Worm (Caenorhabditis elegans) whole organism, L2 larva: ENCODE data around the gene his-7.

Experiments used
- C34F6.9 ChIP-seq: fragments of 150-350 bp; optimal IDR thresholded peaks from 2 replicates; lab custom pipeline; 2014; ENCODE audit warnings: missing biosample characterization, missing genetic modification characterization
- F13H6.1 ChIP-seq: sonication (generic microtip); optimal IDR thresholded peaks from 2 replicates; lab custom pipeline; 2016; ENCODE audit warnings: missing genetic modification characterization, missing compliant biosample characterization
- R02D3.7 ChIP-seq: fragments of 150-350 bp; optimal IDR thresholded peaks from 2 replicates; lab custom pipeline; 2014; ENCODE audit warnings: missing biosample characterization, missing genetic modification characterization
- Y55F3AM.14 ChIP-seq: fragments of 200-800 bp; sonication (Bioruptor generic); optimal IDR thresholded peaks from 2 replicates; lab custom pipeline; 2018; ENCODE audit warnings: mild to moderate bottlenecking, missing genetic modification characterization, missing compliant biosample characterization
- alr-1 ChIP-seq: fragments of 150-350 bp; optimal IDR thresholded peaks from 2 replicates; lab custom pipeline; 2014; ENCODE audit warnings: missing biosample characterization, missing genetic modification characterization
- aly-2 ChIP-seq: fragments of 150-350 bp; optimal IDR thresholded peaks from 2 replicates; lab custom pipeline; 2014; ENCODE audit warnings: missing biosample characterization, missing genetic modification characterization
- blmp-1 ChIP-seq: sonication (generic microtip); optimal IDR thresholded peaks from 2 replicates; lab custom pipeline; 2017; ENCODE audit warnings: missing genetic modification characterization, mild to moderate bottlenecking, missing compliant biosample characterization, antibody characterized with exemption, moderate library complexity; ENCODE audit not compliant: insufficient read depth
- ceh-16 ChIP-seq: fragments of 150-350 bp; optimal IDR thresholded peaks from 2 replicates; lab custom pipeline; 2014; ENCODE audit warnings: missing biosample characterization, missing genetic modification characterization
- ceh-82 ChIP-seq: fragments of 150-350 bp; optimal IDR thresholded peaks from 2 replicates; lab custom pipeline; 2014; ENCODE audit warnings: missing biosample characterization, missing genetic modification characterization
- egl-27 ChIP-seq: sonication (generic microtip); optimal IDR thresholded peaks from 3 replicates; lab custom pipeline; 2017; ENCODE audit warnings: missing biosample characterization, missing genetic modification reagents, missing genetic modification characterization
- elt-1 ChIP-seq: fragments of 150-350 bp; optimal IDR thresholded peaks from 2 replicates; lab custom pipeline; 2014; ENCODE audit warnings: missing biosample characterization, missing genetic modification characterization
- elt-3 ChIP-seq: sonication (generic microtip); optimal IDR thresholded peaks from 2 replicates; lab custom pipeline; 2017; ENCODE audit warnings: missing biosample characterization, missing genetic modification characterization
- fos-1 ChIP-seq: fragments of 150-350 bp; optimal IDR thresholded peaks from 2 replicates; lab custom pipeline; 2014; ENCODE audit warnings: missing biosample characterization, missing genetic modification characterization
- lin-11 ChIP-seq: fragments of 150-350 bp; sonication (generic microtip); optimal IDR thresholded peaks from 2 replicates; lab custom pipeline; 2014; ENCODE audit warnings: missing biosample characterization, missing genetic modification characterization, inconsistent platforms, mixed read lengths
- lin-13 ChIP-seq: fragments of 150-350 bp; optimal IDR thresholded peaks from 2 replicates; lab custom pipeline; 2014; ENCODE audit warnings: missing biosample characterization, missing genetic modification reagents, missing genetic modification characterization
- lin-39 ChIP-seq: fragments of 150-350 bp; optimal IDR thresholded peaks from 2 replicates; lab custom pipeline; 2014; ENCODE audit warnings: missing biosample characterization, missing genetic modification reagents, missing genetic modification characterization
- lsy-2 ChIP-seq, 2 experiments: fragments of 150-350 bp in 1 of 2; sonication (generic microtip) in 1 of 2; optimal IDR thresholded peaks; 2 replicates each; lab custom pipeline; 2014 to 2017; ENCODE audit warnings: missing biosample characterization in 2 of 2, missing genetic modification characterization in 2 of 2
- mab-5 ChIP-seq: fragments of 150-350 bp; optimal IDR thresholded peaks from 2 replicates; lab custom pipeline; 2014; ENCODE audit warnings: missing biosample characterization, missing genetic modification characterization
- mbf-1 ChIP-seq: sonication (generic microtip); optimal IDR thresholded peaks from 2 replicates; lab custom pipeline; 2017; ENCODE audit warnings: missing biosample characterization, missing genetic modification characterization
- mdl-1 ChIP-seq, 2 experiments: fragments of 150-350 bp in 1 of 2; sonication (generic microtip) in 1 of 2; optimal IDR thresholded peaks; 2 replicates each; lab custom pipeline; 2017; ENCODE audit warnings: missing biosample characterization in 2 of 2, missing genetic modification characterization in 2 of 2
- nhr-11 ChIP-seq: fragments of 150-350 bp; optimal IDR thresholded peaks from 2 replicates; lab custom pipeline; 2014; ENCODE audit warnings: missing biosample characterization, missing genetic modification characterization
- nhr-129 ChIP-seq: fragments of 150-350 bp; optimal IDR thresholded peaks from 2 replicates; lab custom pipeline; 2014; ENCODE audit warnings: missing biosample characterization, missing genetic modification characterization
- nhr-23 ChIP-seq: fragments of 150-350 bp; optimal IDR thresholded peaks from 2 replicates; lab custom pipeline; 2014; ENCODE audit warnings: missing biosample characterization, missing genetic modification reagents, missing genetic modification characterization
- nhr-25 ChIP-seq: fragments of 150-350 bp; sonication (generic microtip); optimal IDR thresholded peaks from 3 replicates; lab custom pipeline; 2014; ENCODE audit warnings: missing biosample characterization, missing genetic modification characterization
- nhr-6 ChIP-seq: fragments of 150-350 bp; optimal IDR thresholded peaks from 2 replicates; lab custom pipeline; 2014; ENCODE audit warnings: missing biosample characterization, missing genetic modification characterization
- nhr-77 ChIP-seq: fragments of 150-350 bp; optimal IDR thresholded peaks from 2 replicates; lab custom pipeline; 2014; ENCODE audit warnings: missing biosample characterization, missing genetic modification characterization
- peb-1 ChIP-seq: fragments of 150-350 bp; optimal IDR thresholded peaks from 2 replicates; lab custom pipeline; 2014; ENCODE audit warnings: missing biosample characterization, missing genetic modification characterization
- sem-4 ChIP-seq: fragments of 150-350 bp; optimal IDR thresholded peaks from 2 replicates; lab custom pipeline; 2014; ENCODE audit warnings: missing biosample characterization, missing genetic modification reagents, missing genetic modification characterization
- sma-3 ChIP-seq: sonication (generic microtip); optimal IDR thresholded peaks from 2 replicates; lab custom pipeline; 2016; ENCODE audit warnings: missing genetic modification reagents, missing genetic modification characterization, missing compliant biosample characterization
- sma-9 ChIP-seq, 2 experiments: fragments of 150-350 bp in 1 of 2; sonication (generic microtip) in 1 of 2; optimal IDR thresholded peaks; 2 replicates each; lab custom pipeline; 2014 to 2016; ENCODE audit warnings: missing genetic modification characterization in 2 of 2, mild to moderate bottlenecking in 1 of 2, missing biosample characterization in 1 of 2, missing compliant biosample characterization in 1 of 2, missing genetic modification reagents in 1 of 2, moderate library complexity in 1 of 2
- snpc-4 ChIP-seq: fragments of 150-350 bp; optimal IDR thresholded peaks from 2 replicates; lab custom pipeline; 2014; ENCODE audit warnings: missing biosample characterization, missing genetic modification characterization
- unc-55 ChIP-seq: fragments of 150-350 bp; sonication (generic microtip); optimal IDR thresholded peaks from 3 replicates; lab custom pipeline; 2014; ENCODE audit warnings: missing biosample characterization, missing genetic modification reagents, missing genetic modification characterization
- unc-62 ChIP-seq: fragments of 150-350 bp; optimal IDR thresholded peaks from 2 replicates; lab custom pipeline; 2014; ENCODE audit warnings: missing biosample characterization, missing genetic modification reagents, missing genetic modification characterization

his-7 gene

DNA sequence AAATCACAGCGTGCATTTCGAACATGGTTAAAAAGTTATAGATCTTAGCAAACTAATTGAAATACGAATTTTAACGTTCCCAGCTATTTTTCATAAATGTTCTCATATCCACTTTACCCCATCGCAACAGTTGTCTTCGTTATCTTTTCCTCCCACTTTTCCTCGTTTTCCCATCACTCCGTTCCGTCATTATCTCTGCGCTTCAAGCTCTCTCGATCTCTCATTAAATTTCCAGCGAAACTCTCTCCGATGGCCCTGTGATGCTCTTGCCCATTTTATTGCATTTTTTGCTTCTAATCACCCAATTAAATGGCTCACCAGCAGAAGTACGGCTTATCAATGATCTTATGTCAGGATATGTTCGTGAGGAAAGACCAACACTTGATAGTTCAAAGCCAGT lies 19.3 kb downstream of the his-7 start, which contains the start of gene acr-15:
acr-15 (plus strand) TSS at position 236 of the 400 bp plus-strand sequence.
- no peak for TF ChIP-seq elt-1 (tag; lab: Kevin White, UChicago)
- no peak for TF ChIP-seq egl-27 (tag; lab: Kevin White, UChicago)
- TF ChIP-seq sma-9 (GFP tag; optimal IDR thresholded peaks at IDR 0.05; lab: Kevin White, UChicago), result peak; percentile 24
- no peak for TF ChIP-seq sma-9 (tag; optimal IDR thresholded peaks at IDR 0.05; lab: Kevin White, UChicago)
- TF ChIP-seq, all 48 proteins: peak for 1

DNA sequence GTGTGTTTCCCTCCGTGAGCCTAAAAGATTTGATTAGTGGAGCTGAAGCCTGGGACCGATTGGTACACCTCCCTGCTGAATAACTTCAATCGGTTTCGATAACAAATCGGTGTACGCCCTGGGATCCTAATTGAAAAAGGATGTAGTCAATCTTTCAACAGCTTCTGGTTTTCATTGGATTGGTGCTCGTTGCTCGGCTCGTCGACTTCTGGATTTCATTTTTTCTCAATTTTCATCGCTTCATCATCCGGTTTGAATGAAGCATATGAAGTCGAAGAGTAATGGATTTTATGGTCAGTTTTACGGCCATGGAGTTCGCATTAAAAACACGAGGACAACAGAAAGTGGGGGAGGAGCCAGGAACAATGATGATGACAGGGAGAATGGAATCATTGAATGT lies 22.8 kb downstream of the his-7 start:
- TF ChIP-seq unc-55 (GFP tag; lab: Kevin White, UChicago), result no peak
- no peak for TF ChIP-seq mbf-1 (tag; lab: Kevin White, UChicago)
- TF ChIP-seq nhr-25, result no peak
- TF ChIP-seq snpc-4, result no peak
- no peak for TF ChIP-seq elt-3 (tag; lab: Kevin White, UChicago)
- no peak for TF ChIP-seq lin-39 (tag; lab: Kevin White, UChicago)
- TF ChIP-seq nhr-23 (tag; lab: Kevin White, UChicago), result no peak
- no peak for TF ChIP-seq alr-1 (tag; lab: Kevin White, UChicago)
- no peak for TF ChIP-seq mab-5 (tag; lab: Kevin White, UChicago)
- no peak for TF ChIP-seq lin-11 (tag; lab: Kevin White, UChicago)
- TF ChIP-seq sma-3 (GFP tag; lab: Kevin White, UChicago), result no peak
- no peak for TF ChIP-seq lsy-2 (tag; optimal IDR thresholded peaks at IDR 0.05; lab: Kevin White, UChicago)
- TF ChIP-seq R02D3.7 (tag; lab: Kevin White, UChicago), result no peak
- TF ChIP-seq C34F6.9, result no peak

- no peak for TF ChIP-seq nhr-6 (tag; lab: Kevin White, UChicago)
- no peak for TF ChIP-seq lin-11 (tag; lab: Kevin White, UChicago)
- no peak for TF ChIP-seq nhr-25
- no peak for TF ChIP-seq mdl-1 (tag; optimal IDR thresholded peaks at IDR 0.05; lab: Kevin White, UChicago)
- TF ChIP-seq Y55F3AM.14 (GFP tag; lab: Kevin White, UChicago), result no peak
- no peak for TF ChIP-seq alr-1 (tag; lab: Kevin White, UChicago)
- TF ChIP-seq ceh-82 (tag; lab: Kevin White, UChicago), result no peak
- no peak for TF ChIP-seq nhr-77 (tag; lab: Kevin White, UChicago)
- TF ChIP-seq mbf-1 (tag; lab: Kevin White, UChicago), result no peak
- no peak for TF ChIP-seq unc-62
- TF ChIP-seq nhr-11 (tag; lab: Kevin White, UChicago), result no peak
- TF ChIP-seq R02D3.7 (tag; lab: Kevin White, UChicago), result no peak
Measured at ce11 chrV:8560916-8561315, 27.7 kb downstream of the his-7 start, which contains the start of gene acr-16. TSS of gene acr-16 (plus strand) at chrV:8561216.

DNA sequence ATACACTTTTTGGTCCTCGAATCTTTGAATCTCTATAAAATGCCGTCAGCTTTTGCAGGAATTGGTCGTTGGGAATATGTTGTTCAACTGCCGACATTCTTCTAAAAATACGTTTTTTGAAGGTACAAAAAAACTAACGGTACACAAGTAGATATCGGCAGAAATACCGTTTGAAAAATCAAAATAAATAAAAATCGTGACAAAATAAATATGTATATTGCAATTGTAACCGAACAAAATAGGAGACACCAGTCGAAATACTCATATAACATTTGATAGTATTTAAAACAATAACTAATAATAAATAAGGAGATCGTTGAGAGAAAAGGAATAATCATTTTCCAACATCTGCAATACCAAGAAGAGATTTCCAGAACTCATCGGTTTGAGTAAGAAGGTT lies 31.9 kb downstream of the his-7 start, which contains the start of gene F25G6.8:
F25G6.8 (minus strand) TSS at position 101 of the 400 bp plus-strand sequence.
- TF ChIP-seq lin-13 (GFP tag; lab: Kevin White, UChicago) (no peak), peb-1 (tag; lab: Kevin White, UChicago) (no peak), nhr-11 (tag; lab: Kevin White, UChicago) (no peak), fos-1 (no peak), aly-2 (tag; lab: Kevin White, UChicago) (no peak), F13H6.1 (tag; lab: Kevin White, UChicago) (no peak), C34F6.9 (no peak), R02D3.7 (tag; lab: Kevin White, UChicago) (no peak), ceh-16 (tag; lab: Kevin White, UChicago) (no peak)

DNA sequence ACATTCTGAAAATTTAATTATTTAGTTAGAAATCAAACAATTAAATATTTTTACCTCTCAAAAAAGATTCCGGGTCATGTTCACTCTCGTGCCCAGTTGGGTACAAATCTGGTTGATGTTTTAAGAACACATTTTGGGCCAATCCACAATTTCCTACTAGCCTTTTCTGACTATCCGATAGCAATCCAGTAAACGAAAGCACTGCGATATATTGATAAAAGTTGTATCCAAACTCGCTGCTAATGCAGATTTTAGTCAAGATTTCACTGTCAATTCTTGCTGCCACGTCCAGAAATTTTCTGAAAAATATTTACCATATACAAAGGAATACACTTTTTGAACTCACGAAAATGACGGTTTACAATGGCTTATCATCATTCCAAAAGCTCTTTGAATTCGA lies 36.0 kb downstream of the his-7 start:
- TF ChIP-seq blmp-1 (tag; lab: Kevin White, UChicago) (no peak), egl-27 (tag; lab: Kevin White, UChicago) (no peak), sma-3 (GFP tag; lab: Kevin White, UChicago) (no peak), sem-4 (no peak), ceh-16 (tag; lab: Kevin White, UChicago) (no peak), nhr-129 (no peak), F13H6.1 (tag; lab: Kevin White, UChicago) (no peak), ceh-82 (tag; lab: Kevin White, UChicago) (no peak), unc-55 (GFP tag; lab: Kevin White, UChicago) (no peak), Y55F3AM.14 (GFP tag; lab: Kevin White, UChicago) (no peak), elt-1 (tag; lab: Kevin White, UChicago) (no peak), lin-13 (GFP tag; lab: Kevin White, UChicago) (no peak), lin-11 (tag; lab: Kevin White, UChicago) (no peak)
